Worm (Caenorhabditis elegans) whole organism, L1 larva: ENCODE data around the gene acl-1.

ENCODE experiments used
- C16A3.4 ChIP-seq: fragments of 150-350 bp; optimal IDR thresholded peaks from 2 replicates; lab custom pipeline; 2014; ENCODE audit warnings: missing biosample characterization, missing genetic modification characterization
- F16B12.6 ChIP-seq: fragments of 150-350 bp; optimal IDR thresholded peaks from 2 replicates; lab custom pipeline; 2014; ENCODE audit warnings: missing biosample characterization, missing genetic modification characterization
- aly-2 ChIP-seq: fragments of 150-350 bp; optimal IDR thresholded peaks from 2 replicates; lab custom pipeline; 2014; ENCODE audit warnings: missing biosample characterization, missing genetic modification characterization
- ceh-8 ChIP-seq: fragments of 200-800 bp; sonication (Bioruptor generic); optimal IDR thresholded peaks from 2 replicates; lab custom pipeline; 2018; ENCODE audit warnings: mild to moderate bottlenecking, missing genetic modification characterization, moderate library complexity, missing compliant biosample characterization
- ceh-88 ChIP-seq: fragments of 200-800 bp; sonication (Bioruptor generic); IDR thresholded peaks from 2 replicates; pipeline ENCODE4 v1.3.6; 2022; ENCODE audit warnings: missing genetic modification characterization, missing compliant biosample characterization
- ceh-90 ChIP-seq: sonication (generic microtip); optimal IDR thresholded peaks from 2 replicates; lab custom pipeline; 2016; ENCODE audit warnings: missing genetic modification characterization, missing compliant biosample characterization
- dpl-1 ChIP-seq, 3 experiments: fragments of 150-350 bp in 2 of 3; sonication (generic microtip) in 1 of 3; optimal IDR thresholded peaks; 2 replicates each; lab custom pipeline; 2014 to 2017; ENCODE audit warnings: missing biosample characterization in 3 of 3, missing genetic modification characterization in 3 of 3, missing genetic modification reagents in 3 of 3
- dsc-1 ChIP-seq: sonication (generic microtip); optimal IDR thresholded peaks from 2 replicates; lab custom pipeline; 2016; ENCODE audit warnings: mild to moderate bottlenecking, missing genetic modification characterization, missing compliant biosample characterization
- efl-1 ChIP-seq, 4 experiments: fragments of 150-350 bp; optimal IDR thresholded peaks in 3 of 4; peaks in 1 of 4; 1 replicate in 1 of 4; 2 replicates in 3 of 4; lab custom pipeline; 2014; ENCODE audit warnings: missing biosample characterization in 2 of 4, missing genetic modification characterization in 2 of 4, missing genetic modification reagents in 2 of 4
- elt-2 ChIP-seq: sonication (generic microtip); optimal IDR thresholded peaks from 2 replicates; lab custom pipeline; 2016; ENCODE audit warnings: missing genetic modification characterization, mild to moderate bottlenecking, inconsistent platforms, missing compliant biosample characterization, missing genetic modification reagents
- elt-3 ChIP-seq, 6 experiments: fragments of 150-350 bp in 1 of 6; sonication (generic microtip); optimal IDR thresholded peaks; 2 replicates each; lab custom pipeline; 2017 to 2018; ENCODE audit warnings: missing biosample characterization in 6 of 6, missing genetic modification characterization in 6 of 6, inconsistent platforms in 1 of 6
- fkh-10 ChIP-seq: sonication (generic microtip); optimal IDR thresholded peaks from 2 replicates; lab custom pipeline; 2017; ENCODE audit warnings: missing biosample characterization, missing genetic modification reagents, missing genetic modification characterization
- fkh-4 ChIP-seq: sonication (generic microtip); optimal IDR thresholded peaks from 2 replicates; lab custom pipeline; 2016; ENCODE audit warnings: missing compliant biosample characterization, missing genetic modification characterization, borderline replicate concordance
- fkh-8 ChIP-seq: sonication (generic microtip); optimal IDR thresholded peaks from 2 replicates; lab custom pipeline; 2016; ENCODE audit warnings: mild to moderate bottlenecking, missing genetic modification characterization, missing compliant biosample characterization
- grh-1 ChIP-seq: fragments of 200-800 bp; sonication (Bioruptor generic); IDR thresholded peaks from 2 replicates; pipeline ENCODE4 v1.3.6; 2022; ENCODE audit warnings: missing genetic modification reagents, missing genetic modification characterization, missing compliant biosample characterization
- hlh-4 ChIP-seq: sonication (generic microtip); optimal IDR thresholded peaks from 2 replicates; lab custom pipeline; 2016; ENCODE audit warnings: mild to moderate bottlenecking, missing genetic modification characterization, missing compliant biosample characterization
- isw-1 ChIP-seq: fragments of 200-800 bp; sonication (Bioruptor generic); IDR thresholded peaks from 2 replicates; pipeline ENCODE4 v1.3.6; 2022; ENCODE audit warnings: missing genetic modification characterization, missing compliant biosample characterization
- jun-1 ChIP-seq: fragments of 150-350 bp; optimal IDR thresholded peaks from 2 replicates; lab custom pipeline; 2014; ENCODE audit warnings: missing biosample characterization, missing genetic modification reagents, missing genetic modification characterization
- lin-15B ChIP-seq: fragments of 150-350 bp; sonication (generic microtip); optimal IDR thresholded peaks from 3 replicates; lab custom pipeline; 2014; ENCODE audit warnings: missing biosample characterization, missing genetic modification characterization
- lin-35 ChIP-seq, 2 experiments: fragments of 150-350 bp; optimal IDR thresholded peaks; 2 replicates each; lab custom pipeline; 2014; ENCODE audit warnings: missing biosample characterization in 2 of 2, missing genetic modification characterization in 2 of 2, missing genetic modification reagents in 2 of 2
- lir-3 ChIP-seq: sonication (generic microtip); optimal IDR thresholded peaks from 2 replicates; lab custom pipeline; 2016; ENCODE audit warnings: mild to moderate bottlenecking, missing genetic modification characterization, moderate library complexity, missing compliant biosample characterization; ENCODE audit not compliant: poor library complexity
- lsy-2 ChIP-seq, 2 experiments: fragments of 150-350 bp; optimal IDR thresholded peaks; 2 replicates each; lab custom pipeline; 2014; ENCODE audit warnings: missing biosample characterization in 2 of 2, missing genetic modification characterization in 2 of 2
- mab-9 ChIP-seq: fragments of 200-800 bp; sonication (Bioruptor generic); IDR thresholded peaks from 2 replicates; pipeline ENCODE4 v1.3.6; 2022; ENCODE audit warnings: missing genetic modification reagents, missing genetic modification characterization, missing compliant biosample characterization
- mdl-1 ChIP-seq, 2 experiments: fragments of 150-350 bp; optimal IDR thresholded peaks; 2 replicates each; lab custom pipeline; 2014 to 2017; ENCODE audit warnings: missing biosample characterization in 2 of 2, missing genetic modification characterization in 2 of 2, inconsistent platforms in 1 of 2
- mef-2 ChIP-seq: fragments of 150-350 bp; optimal IDR thresholded peaks from 2 replicates; lab custom pipeline; 2014; ENCODE audit warnings: missing biosample characterization, missing genetic modification characterization
- nhr-19 ChIP-seq: fragments of 200-800 bp; sonication (Bioruptor generic); conservative IDR thresholded peaks from 2 replicates; pipeline ENCODE4 v1.3.6; 2022; ENCODE audit warnings: missing genetic modification characterization, missing compliant biosample characterization
- nhr-20 ChIP-seq: sonication (generic microtip); optimal IDR thresholded peaks from 2 replicates; lab custom pipeline; 2016; ENCODE audit warnings: mild to moderate bottlenecking, missing genetic modification characterization, missing compliant biosample characterization
- nhr-47 ChIP-seq: sonication (generic microtip); optimal IDR thresholded peaks from 2 replicates; lab custom pipeline; 2016; ENCODE audit warnings: mild to moderate bottlenecking, missing genetic modification characterization, moderate library complexity, missing compliant biosample characterization
- nhr-71 ChIP-seq: sonication (generic microtip); optimal IDR thresholded peaks from 2 replicates; lab custom pipeline; 2016; ENCODE audit warnings: mild to moderate bottlenecking, missing genetic modification characterization, moderate library complexity, missing compliant biosample characterization
- nhr-77 ChIP-seq: fragments of 150-350 bp; optimal IDR thresholded peaks from 2 replicates; lab custom pipeline; 2014; ENCODE audit warnings: missing biosample characterization, missing genetic modification characterization
- nhr-84 ChIP-seq: sonication (generic microtip); optimal IDR thresholded peaks from 2 replicates; lab custom pipeline; 2017; ENCODE audit warnings: missing biosample characterization, missing genetic modification characterization
- nhr-85 ChIP-seq: sonication (generic microtip); peaks from one replicate; lab custom pipeline; 2016; ENCODE audit warnings: missing genetic modification characterization, inconsistent platforms, missing compliant biosample characterization
- pax-3 ChIP-seq: fragments of 200-800 bp; sonication (Bioruptor generic); optimal IDR thresholded peaks from 2 replicates; lab custom pipeline; 2018; ENCODE audit warnings: mild to moderate bottlenecking, missing genetic modification characterization, moderate library complexity, missing compliant biosample characterization
- rnt-1 ChIP-seq: sonication (generic microtip); optimal IDR thresholded peaks from 2 replicates; lab custom pipeline; 2016; ENCODE audit warnings: mild to moderate bottlenecking, missing genetic modification characterization, moderate library complexity, missing compliant biosample characterization
- snu-23 ChIP-seq: sonication (generic microtip); optimal IDR thresholded peaks from 2 replicates; lab custom pipeline; 2016; ENCODE audit warnings: missing genetic modification characterization, missing compliant biosample characterization
- swsn-7 ChIP-seq: sonication (generic microtip); optimal IDR thresholded peaks from 2 replicates; lab custom pipeline; 2016; ENCODE audit warnings: missing genetic modification characterization, missing compliant biosample characterization
- tbx-2 ChIP-seq: sonication (generic microtip); optimal IDR thresholded peaks from 2 replicates; lab custom pipeline; 2016; ENCODE audit warnings: missing genetic modification characterization, missing compliant biosample characterization
- tlp-1 ChIP-seq: fragments of 150-350 bp; optimal IDR thresholded peaks from 2 replicates; lab custom pipeline; 2014; ENCODE audit warnings: missing biosample characterization, missing genetic modification characterization
- unc-130 ChIP-seq: fragments of 150-350 bp; optimal IDR thresholded peaks from 2 replicates; lab custom pipeline; 2017; ENCODE audit warnings: missing biosample characterization, missing genetic modification characterization, inconsistent platforms
- unc-86 ChIP-seq: sonication (generic microtip); optimal IDR thresholded peaks from 2 replicates; lab custom pipeline; 2016; ENCODE audit warnings: missing genetic modification characterization, missing compliant biosample characterization
- xbp-1 ChIP-seq: sonication (generic microtip); optimal IDR thresholded peaks from 2 replicates; lab custom pipeline; 2016; ENCODE audit warnings: missing genetic modification characterization, missing compliant biosample characterization
- zip-4 ChIP-seq: fragments of 200-800 bp; sonication (Bioruptor generic); optimal IDR thresholded peaks from 2 replicates; lab custom pipeline; 2018; ENCODE audit warnings: mild to moderate bottlenecking, missing genetic modification characterization, moderate library complexity, missing compliant biosample characterization

The acl-1 gene

ce11 chrX:15851013-15851412 is 1.3 kb downstream of the acl-1 start (continued):
- no peak for TF ChIP-seq efl-1 (optimal IDR thresholded peaks at IDR 0.05; lab: Kevin White, UChicago)
- TF ChIP-seq efl-1 (GFP tag; optimal IDR thresholded peaks at IDR 0.05 in 1 of 2; lab: Kevin White, UChicago): peak in 1 of 2 experiments; percentile 66
- no peak for TF ChIP-seq dsc-1 (tag; lab: Kevin White, UChicago)
- TF ChIP-seq, all 84 proteins: peak for 3

ce11 chrX:15856853-15857252 is 7.2 kb downstream of the acl-1 start, which contains the start of gene F53H4.2:
Gene F53H4.2 (plus strand): TSS chrX:15857153.
- TF ChIP-seq jun-1 (no peak), ceh-8 (GFP tag; lab: Kevin White, UChicago) (no peak), zip-4 (GFP tag; lab: Kevin White, UChicago) (no peak), nhr-84 (tag; lab: Kevin White, UChicago) (no peak), mdl-1 (tag; optimal IDR thresholded peaks at IDR 0.05; lab: Kevin White, UChicago) (no peak), nhr-47 (no peak), nhr-85 (no peak), swsn-7 (tag; lab: Kevin White, UChicago) (no peak), lin-15B (tag; lab: Kevin White, UChicago) (no peak), lsy-2 (tag; optimal IDR thresholded peaks at IDR 0.05; lab: Kevin White, UChicago) (no peak), elt-3 (tag; optimal IDR thresholded peaks at IDR 0.05; lab: Kevin White, UChicago) (no peak), nhr-71 (tag; lab: Kevin White, UChicago) (no peak), unc-130 (tag; lab: Kevin White, UChicago) (no peak), fkh-4 (tag; lab: Kevin White, UChicago) (no peak), aly-2 (no peak), tlp-1 (no peak), nhr-20 (tag; lab: Kevin White, UChicago) (no peak), C16A3.4 (tag; lab: Kevin White, UChicago) (no peak), mef-2 (tag; lab: Kevin White, UChicago) (no peak)

ce11 chrX:15860556-15861008 is 10.9 kb downstream of the acl-1 start, which contains the start of gene F53H4.6:
Gene F53H4.6 (minus strand): TSS chrX:15860606.
- TF ChIP-seq F16B12.6 (tag; lab: Kevin White, UChicago): no peak
- TF ChIP-seq lin-35 (GFP tag; optimal IDR thresholded peaks at IDR 0.05; lab: Kevin White, UChicago): peak; percentile 38 to 41
- TF ChIP-seq ceh-90 (tag; lab: Kevin White, UChicago): no peak
- TF ChIP-seq isw-1 (GFP tag; lab: Robert Waterston, UW): peak; percentile 72
- TF ChIP-seq fkh-10 (GFP tag; lab: Kevin White, UChicago): no peak
- TF ChIP-seq elt-2 (tag; lab: Kevin White, UChicago): no peak
- TF ChIP-seq ceh-88 (GFP tag; lab: Robert Waterston, UW): peak; percentile 78
- TF ChIP-seq zip-4 (GFP tag; lab: Kevin White, UChicago): peak; percentile 28
- peak; percentile 69 for TF ChIP-seq nhr-47
- no peak for TF ChIP-seq tlp-1
- peak; percentile 55 to 89 for TF ChIP-seq efl-1 (optimal IDR thresholded peaks at IDR 0.05; lab: Kevin White, UChicago)
- peak; percentile 38 to 76 for TF ChIP-seq efl-1 (GFP tag; optimal IDR thresholded peaks at IDR 0.05 in 1 of 2; lab: Kevin White, UChicago)
- TF ChIP-seq nhr-77: no peak
- TF ChIP-seq nhr-71 (tag; lab: Kevin White, UChicago): peak; percentile 66
- peak; percentile 46 for TF ChIP-seq fkh-8 (tag; lab: Kevin White, UChicago)
- TF ChIP-seq jun-1: peak; percentile 15
- peak; percentile 42 for TF ChIP-seq rnt-1 (tag; lab: Kevin White, UChicago)
- TF ChIP-seq lin-15B (tag; lab: Kevin White, UChicago): peak; percentile 42
- peak; percentile 44 for TF ChIP-seq pax-3 (tag; lab: Kevin White, UChicago)
- peak; percentile 42 for TF ChIP-seq swsn-7 (tag; lab: Kevin White, UChicago)
- peak; percentile 63 for TF ChIP-seq dsc-1 (tag; lab: Kevin White, UChicago)
- peak; percentile 43 for TF ChIP-seq xbp-1
- TF ChIP-seq grh-1 (GFP tag; lab: Robert Waterston, UW): peak; percentile 58
- peak; percentile 3 for TF ChIP-seq lir-3 (tag; lab: Kevin White, UChicago)
- peak; percentile 22 to 62 (median 23) for TF ChIP-seq dpl-1 (GFP tag; optimal IDR thresholded peaks at IDR 0.05; lab: Kevin White, UChicago)
- peak; percentile 34 for TF ChIP-seq nhr-85
- TF ChIP-seq unc-86 (tag; lab: Kevin White, UChicago): peak; percentile 67
- TF ChIP-seq hlh-4: no peak
- peak; percentile 81 for TF ChIP-seq mab-9 (GFP tag; lab: Robert Waterston, UW)
- TF ChIP-seq tbx-2 (tag; lab: Kevin White, UChicago): peak; percentile 41
- TF ChIP-seq lsy-2 (tag; optimal IDR thresholded peaks at IDR 0.05; lab: Kevin White, UChicago): peak; percentile 13 to 54
- TF ChIP-seq nhr-20 (tag; lab: Kevin White, UChicago): peak; percentile 24
- TF ChIP-seq nhr-19 (GFP tag; lab: Robert Waterston, UW): peak; percentile 74
- peak; percentile 47 for TF ChIP-seq snu-23
